Fruit fly (Drosophila melanogaster): Measurements from ENCODE around the gene Lk.

Lk gene

DNA sequence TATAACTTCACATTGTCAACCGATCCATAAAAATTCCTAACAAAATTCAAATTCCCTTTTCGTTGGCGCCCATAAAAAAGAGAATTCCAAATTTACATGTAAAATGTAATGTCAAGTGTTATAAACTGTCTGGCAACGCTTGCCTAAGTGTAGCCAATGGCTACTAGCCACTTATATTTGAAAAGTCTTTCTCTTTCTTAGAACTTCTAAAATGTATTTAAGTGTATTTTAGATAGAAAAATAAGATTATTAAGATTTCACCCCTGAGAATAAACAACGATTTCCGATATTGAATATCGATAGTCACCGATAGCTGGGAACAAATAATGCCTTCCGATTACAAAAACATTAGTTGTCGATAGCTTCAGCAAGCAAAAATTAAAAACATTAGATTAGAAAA is 905 bp downstream of the Lk start, which contains the start of gene CG34039 (continued):
- TF ChIP-seq az2 (GFP tag; optimal IDR thresholded peaks at IDR 0.05) (no peak), mld (GFP tag; IDR thresholded peaks at IDR 0.05; ENCODE audit: partially characterized antibody) (peak; percentile 61; the same call in 1 of the 3 replicates), dpn (GFP tag; optimal IDR thresholded peaks at IDR 0.05) (no peak), dm (GFP tag; optimal IDR thresholded peaks at IDR 0.05) (no peak), hkb (optimal IDR thresholded peaks at IDR 0.05) (no peak), hkb (GFP tag; IDR thresholded peaks at IDR 0.05) (no peak), ara (GFP tag; IDR thresholded peaks at IDR 0.05) (no peak), CG11504 (tag; optimal IDR thresholded peaks at IDR 0.05) (peak; percentile 44), CG17612 (GFP tag; IDR thresholded peaks at IDR 0.05) (no peak), CG7839 (tag; optimal IDR thresholded peaks at IDR 0.05) (peak; percentile 25), tna (GFP tag; IDR thresholded peaks at IDR 0.05; ENCODE audit: partially characterized antibody) (peak; percentile 93), ranshi (GFP tag; IDR thresholded peaks at IDR 0.05) (no peak), insv (GFP tag; optimal IDR thresholded peaks at IDR 0.05) (peak in 1 of 2 experiments; percentile 1), CG13123 (GFP tag; optimal IDR thresholded peaks at IDR 0.05) (no peak), Med (GFP tag) (peak; percentile 76), Hr78 (GFP tag; optimal IDR thresholded peaks at IDR 0.05) (no peak), CG3281 (GFP tag; optimal IDR thresholded peaks at IDR 0.05) (peak; percentile 13), Lpt (GFP tag; optimal IDR thresholded peaks at IDR 0.05) (no peak), Hr3 (GFP tag; optimal IDR thresholded peaks at IDR 0.05) (no peak), jumu (GFP tag; optimal IDR thresholded peaks at IDR 0.05) (no peak), pan (optimal IDR thresholded peaks at IDR 0.05) (no peak), pan (GFP tag; optimal IDR thresholded peaks at IDR 0.05 in 1 of 2, IDR thresholded peaks at IDR 0.05 in 1 of 2) (no peak), Ssrp (tag; optimal IDR thresholded peaks at IDR 0.05) (no peak), CTCF (GFP tag; optimal IDR thresholded peaks at IDR 0.05) (peak; percentile 74), Stat92E (GFP tag; optimal IDR thresholded peaks at IDR 0.05) (no peak), H2.0 (GFP tag; IDR thresholded peaks at IDR 0.05) (no peak), CG12942 (GFP tag; optimal IDR thresholded peaks at IDR 0.05) (peak; percentile 8), Lhr (GFP tag; optimal IDR thresholded peaks at IDR 0.05) (peak; percentile 90), CG1233 (GFP tag; optimal IDR thresholded peaks at IDR 0.05) (no peak), CG10267 (tag; optimal IDR thresholded peaks at IDR 0.05) (peak; percentile 67), CG2875 (GFP tag; optimal IDR thresholded peaks at IDR 0.05) (no peak), CG13287 (GFP tag; IDR thresholded peaks at IDR 0.05; ENCODE audit: partially characterized antibody) (peak; percentile 98), CG14710 (tag; optimal IDR thresholded peaks at IDR 0.05) (peak; percentile 82), ind (GFP tag; optimal IDR thresholded peaks at IDR 0.05) (no peak), Hmr (GFP tag; optimal IDR thresholded peaks at IDR 0.05) (peak; percentile 33), CG9727 (GFP tag; optimal IDR thresholded peaks at IDR 0.05) (no peak), HLHmδ (GFP tag; optimal IDR thresholded peaks at IDR 0.05) (no peak), p53 (GFP tag; optimal IDR thresholded peaks at IDR 0.05) (no peak), CG31365 (tag; optimal IDR thresholded peaks at IDR 0.05) (no peak), CG5245 (GFP tag; optimal IDR thresholded peaks at IDR 0.05) (no peak), cwo (GFP tag; optimal IDR thresholded peaks at IDR 0.05) (no peak), usp (GFP tag; optimal IDR thresholded peaks at IDR 0.05) (no peak), repo (GFP tag; optimal IDR thresholded peaks at IDR 0.05) (no peak)
